Worm (Caenorhabditis elegans): ENCODE results near the gene nep-22.

Gene nep-22

ce11 chrX:9068075-9068474 lies 33.7 kb downstream of the nep-22 start:
- TF ChIP-seq lin-40 (tag; optimal IDR thresholded peaks at IDR 0.05): peak; percentile 22
- peak in 1 of 2 experiments; percentile 51 for TF ChIP-seq let-607 (tag; optimal IDR thresholded peaks at IDR 0.05)
- TF ChIP-seq ztf-28 (GFP tag; IDR thresholded peaks at IDR 0.05): no peak
- peak; percentile 8 for TF ChIP-seq tbp1 (GFP tag; optimal IDR thresholded peaks at IDR 0.05)
- peak; percentile 6 for TF ChIP-seq chd-7 (tag; optimal IDR thresholded peaks at IDR 0.05)
- TF ChIP-seq T07F8.4 (tag; optimal IDR thresholded peaks at IDR 0.05): no peak
- TF ChIP-seq hmg-1.2 (GFP tag; IDR thresholded peaks at IDR 0.05): peak; percentile 15; the same call in 1 of the 2 replicates

- no peak for TF ChIP-seq B0336.3 (GFP tag; IDR thresholded peaks at IDR 0.05)
- TF ChIP-seq cebp-1 (GFP tag; IDR thresholded peaks at IDR 0.05): no peak
- peak; percentile 85 for TF ChIP-seq cebp-1 (tag; optimal IDR thresholded peaks at IDR 0.05)
Measured at ce11 chrX:9069070-9069469, 34.7 kb downstream of the nep-22 start.

ce11 chrX:9074497-9074896 lies 40.1 kb downstream of the nep-22 start:
- TF ChIP-seq die-1 (tag; optimal IDR thresholded peaks at IDR 0.05) (no peak), tbp1 (GFP tag; optimal IDR thresholded peaks at IDR 0.05) (peak; percentile 71), pha-4 (tag; optimal IDR thresholded peaks at IDR 0.05) (no peak), mes-4 (tag; optimal IDR thresholded peaks at IDR 0.05) (no peak), cebp-2 (GFP tag; IDR thresholded peaks at IDR 0.05) (no peak), rpc-1 (optimal IDR thresholded peaks at IDR 0.05) (peak; percentile 49), rpc-1 (tag; optimal IDR thresholded peaks at IDR 0.05) (peak; percentile 66), efl-1 (GFP tag; optimal IDR thresholded peaks at IDR 0.05) (no peak), ceh-27 (GFP tag; optimal IDR thresholded peaks at IDR 0.05) (no peak), Y79H2A.3 (GFP tag; conservative IDR thresholded peaks at IDR 0.05) (no peak), B0261.1 (tag; optimal IDR thresholded peaks at IDR 0.05) (peak; percentile 56)

- TF ChIP-seq somi-1 (GFP tag; optimal IDR thresholded peaks at IDR 0.05): no peak
- no peak for TF ChIP-seq lin-54 (GFP tag; optimal IDR thresholded peaks at IDR 0.05)
- no peak for TF ChIP-seq F22D6.2 (tag; optimal IDR thresholded peaks at IDR 0.05)
- TF ChIP-seq C17E4.6 (GFP tag; IDR thresholded peaks at IDR 0.05): no peak
- TF ChIP-seq rec-8 (tag; optimal IDR thresholded peaks at IDR 0.05): no peak
- TF ChIP-seq madf-10 (tag; optimal IDR thresholded peaks at IDR 0.05): no peak
- TF ChIP-seq sptf-2 (GFP tag; optimal IDR thresholded peaks at IDR 0.05): no peak
- no peak for TF ChIP-seq chd-7 (tag; optimal IDR thresholded peaks at IDR 0.05)
- TF ChIP-seq nhr-90 (tag; optimal IDR thresholded peaks at IDR 0.05): no peak
- TF ChIP-seq ztf-6 (GFP tag; IDR thresholded peaks at IDR 0.05): no peak
- TF ChIP-seq atf-7 (tag; optimal IDR thresholded peaks at IDR 0.05): no peak
- no peak for TF ChIP-seq efl-1 (GFP tag; optimal IDR thresholded peaks at IDR 0.05)
- no peak for TF ChIP-seq Y56A3A.18 (GFP tag; IDR thresholded peaks at IDR 0.05)
- TF ChIP-seq tlf-1 (GFP tag; optimal IDR thresholded peaks at IDR 0.05): no peak
- no peak for TF ChIP-seq T26A5.8 (tag; optimal IDR thresholded peaks at IDR 0.05)
- no peak for TF ChIP-seq dox-1 (GFP tag; IDR thresholded peaks at IDR 0.05)
- no peak for TF ChIP-seq egrh-3 (GFP tag; IDR thresholded peaks at IDR 0.05)
- TF ChIP-seq mes-4 (tag; optimal IDR thresholded peaks at IDR 0.05): no peak
- no peak for TF ChIP-seq snpc-1.1 (tag; optimal IDR thresholded peaks at IDR 0.05; ENCODE audit: insufficient read depth)
- TF ChIP-seq nhr-80 (tag; optimal IDR thresholded peaks at IDR 0.05): no peak
Measured at ce11 chrX:9076886-9077285, 42.5 kb downstream of the nep-22 start, which contains the start of gene F47E1.1. F47E1.1 (plus strand) TSS chrX:9077186.
